Fruit fly (Drosophila melanogaster) whole organism, embryonic: ENCODE measurements around the gene CG42726.

ENCODE experiments used
- ATbp ChIP-seq: fragments of 200-800 bp; sonication (Bioruptor generic); optimal IDR thresholded peaks from 2 replicates; lab custom pipeline; 2017; ENCODE audit warnings: missing biosample characterization, mild to moderate bottlenecking, missing genetic modification characterization, missing genetic modification reagents
- Aef1 ChIP-seq: fragments of 200-800 bp; sonication (Bioruptor generic); IDR thresholded peaks from 3 replicates; pipeline ENCODE4 v1.3.6; 2022; ENCODE audit warnings: missing biosample characterization, missing genetic modification characterization
- CG10209 ChIP-seq: fragments of 200-800 bp; sonication (Bioruptor generic); optimal IDR thresholded peaks from 3 replicates; lab custom pipeline; 2017; ENCODE audit warnings: missing biosample characterization, mild to moderate bottlenecking, missing genetic modification characterization, missing genetic modification reagents
- CG11085 ChIP-seq: fragments of 200-800 bp; sonication (Bioruptor generic); IDR thresholded peaks from 2 replicates; pipeline ENCODE4 v1.3.6; 2022; ENCODE audit warnings: missing biosample characterization, missing genetic modification characterization
- CG11247 ChIP-seq: fragments of 200-800 bp; sonication (Bioruptor generic); IDR thresholded peaks from 2 replicates; pipeline ENCODE4 v1.3.6; 2022; ENCODE audit warnings: missing biosample characterization, missing genetic modification characterization
- CG11696 ChIP-seq: fragments of 200-800 bp; sonication (Bioruptor generic); IDR thresholded peaks from 2 replicates; pipeline ENCODE4 v1.3.6; 2022; ENCODE audit warnings: missing biosample characterization, missing genetic modification characterization
- CG12104 ChIP-seq: fragments of 200-800 bp; sonication (Bioruptor generic); optimal IDR thresholded peaks from 3 replicates; lab custom pipeline; 2016; ENCODE audit warnings: missing biosample characterization, missing genetic modification characterization
- CG12299 ChIP-seq: fragments of 200-800 bp; sonication (Bioruptor generic); optimal IDR thresholded peaks from 2 replicates; lab custom pipeline; 2018; ENCODE audit warnings: missing biosample characterization, mild to moderate bottlenecking, missing genetic modification characterization
- CG13624 ChIP-seq: fragments of 200-800 bp; sonication (Bioruptor generic); optimal IDR thresholded peaks from 2 replicates; lab custom pipeline; 2016; ENCODE audit warnings: missing biosample characterization, missing genetic modification characterization
- CG13775 ChIP-seq: fragments of 200-800 bp; sonication (Bioruptor generic); optimal IDR thresholded peaks from 3 replicates; lab custom pipeline; 2017; ENCODE audit warnings: missing biosample characterization, mild to moderate bottlenecking, missing genetic modification characterization
- CG15601 ChIP-seq: fragments of 200-800 bp; sonication (Bioruptor generic); optimal IDR thresholded peaks from 3 replicates; lab custom pipeline; 2019; ENCODE audit warnings: missing biosample characterization, mild to moderate bottlenecking, missing genetic modification characterization, moderate library complexity
- CG16779 ChIP-seq: fragments of 200-800 bp; sonication (Bioruptor generic); IDR thresholded peaks from 2 replicates; pipeline ENCODE4 v1.3.6; 2022; ENCODE audit warnings: missing biosample characterization, missing genetic modification characterization
- CG1792 ChIP-seq: fragments of 200-800 bp; sonication (Bioruptor generic); optimal IDR thresholded peaks from 2 replicates; lab custom pipeline; 2016; ENCODE audit warnings: missing biosample characterization, missing genetic modification characterization
- CG2712 ChIP-seq: fragments of 200-800 bp; optimal IDR thresholded peaks from 3 replicates; lab custom pipeline; 2019; ENCODE audit warnings: missing biosample characterization, mild to moderate bottlenecking, missing genetic modification characterization, moderate library complexity
- CG30403 ChIP-seq: fragments of 200-800 bp; sonication (Bioruptor generic); optimal IDR thresholded peaks from 3 replicates; lab custom pipeline; 2016; ENCODE audit warnings: missing biosample characterization, missing genetic modification characterization
- CG30431 ChIP-seq: fragments of 200-800 bp; sonication (Bioruptor generic); optimal IDR thresholded peaks from 2 replicates; lab custom pipeline; 2017; ENCODE audit warnings: missing biosample characterization, missing genetic modification characterization
- CG3163 ChIP-seq: fragments of 200-800 bp; sonication (Bioruptor generic); optimal IDR thresholded peaks from 3 replicates; lab custom pipeline; 2016; ENCODE audit warnings: missing biosample characterization, missing genetic modification characterization
- CG33213 ChIP-seq: fragments of 200-800 bp; sonication (Bioruptor generic); optimal IDR thresholded peaks from 3 replicates; lab custom pipeline; 2016; ENCODE audit warnings: missing biosample characterization, missing genetic modification characterization
- CG3407 ChIP-seq: fragments of 200-800 bp; sonication (Bioruptor generic); optimal IDR thresholded peaks from 2 replicates; lab custom pipeline; 2018; ENCODE audit warnings: missing biosample characterization, mild to moderate bottlenecking, missing genetic modification characterization
- CG34376 ChIP-seq: fragments of 200-800 bp; sonication (Bioruptor generic); optimal IDR thresholded peaks from 2 replicates; lab custom pipeline; 2018; ENCODE audit warnings: missing biosample characterization, mild to moderate bottlenecking, missing genetic modification characterization
- CG4424 ChIP-seq: fragments of 200-800 bp; sonication (Bioruptor generic); optimal IDR thresholded peaks from 3 replicates; lab custom pipeline; 2016; ENCODE audit warnings: missing biosample characterization, missing genetic modification characterization
- CG4617 ChIP-seq: fragments of 200-800 bp; sonication (Bioruptor generic); optimal IDR thresholded peaks from 3 replicates; lab custom pipeline; 2016; ENCODE audit warnings: missing biosample characterization, missing genetic modification characterization, borderline replicate concordance
- CG6254 ChIP-seq: fragments of 200-800 bp; sonication (Bioruptor generic); optimal IDR thresholded peaks from 3 replicates; lab custom pipeline; 2017; ENCODE audit warnings: mild to moderate bottlenecking, missing biosample characterization, missing genetic modification reagents, missing genetic modification characterization
- CG8089 ChIP-seq: fragments of 200-800 bp; sonication (Bioruptor generic); optimal IDR thresholded peaks from 3 replicates; lab custom pipeline; 2016; ENCODE audit warnings: missing biosample characterization, missing genetic modification characterization
- CTCF ChIP-seq: fragments of 200-800 bp; sonication (Bioruptor generic); optimal IDR thresholded peaks from 2 replicates; lab custom pipeline; 2017; ENCODE audit warnings: missing biosample characterization, mild to moderate bottlenecking, missing genetic modification characterization, moderate library complexity
- Deaf1 ChIP-seq: fragments of 200-800 bp; optimal IDR thresholded peaks from 3 replicates; lab custom pipeline; 2019; ENCODE audit warnings: missing biosample characterization, mild to moderate bottlenecking, missing genetic modification characterization, moderate library complexity
- Drgx ChIP-seq: fragments of 200-800 bp; sonication (Bioruptor generic); IDR thresholded peaks from 2 replicates; pipeline ENCODE4 v1.3.6; 2022; ENCODE audit warnings: missing biosample characterization, missing genetic modification characterization
- E2f1 ChIP-seq: fragments of 200-800 bp; sonication (Bioruptor generic); IDR thresholded peaks from 2 replicates; pipeline ENCODE4 v1.3.6; 2022; ENCODE audit warnings: missing biosample characterization, missing genetic modification characterization
- Fer2 ChIP-seq: fragments of 200-800 bp; sonication (Bioruptor generic); optimal IDR thresholded peaks from 2 replicates; lab custom pipeline; 2018; ENCODE audit warnings: missing biosample characterization, mild to moderate bottlenecking, missing genetic modification characterization, moderate library complexity
- HLH3B ChIP-seq: fragments of 200-800 bp; sonication (Bioruptor generic); IDR thresholded peaks from 2 replicates; pipeline ENCODE4 v1.3.6; 2022; ENCODE audit warnings: missing biosample characterization, missing genetic modification characterization
- Oaz ChIP-seq: fragments of 200-800 bp; sonication (Bioruptor generic); IDR thresholded peaks from 2 replicates; pipeline ENCODE4 v1.3.6; 2022; ENCODE audit warnings: missing biosample characterization, missing genetic modification characterization
- Side ChIP-seq: fragments of 200-800 bp; sonication (Bioruptor generic); optimal IDR thresholded peaks from 2 replicates; lab custom pipeline; 2016; ENCODE audit warnings: missing biosample characterization, missing genetic modification characterization
- Sin3A ChIP-seq: fragments of >200 bp; optimal IDR thresholded peaks from 2 replicates; lab custom pipeline; 2018
- Sry-δ ChIP-seq: fragments of 200-800 bp; sonication (Bioruptor generic); optimal IDR thresholded peaks from 2 replicates; lab custom pipeline; 2016; ENCODE audit warnings: missing biosample characterization, missing genetic modification characterization
- Stat92E ChIP-seq, 3 experiments: fragments of >200 bp in 2 of 3; fragments of 200-800 bp in 1 of 3; sonication (Bioruptor generic) in 1 of 3; optimal IDR thresholded peaks; 2 replicates each; lab custom pipeline; 2017 to 2019; ENCODE audit warnings: missing biosample characterization in 3 of 3, missing genetic modification characterization in 3 of 3, mild to moderate bottlenecking in 1 of 3, moderate library complexity in 1 of 3
- Xrp1 ChIP-seq: fragments of 200-800 bp; sonication (Bioruptor generic); IDR thresholded peaks from 2 replicates; pipeline ENCODE4 v1.3.6; 2022; ENCODE audit warnings: missing biosample characterization, missing genetic modification characterization
- ab ChIP-seq: fragments of 200-800 bp; sonication (Bioruptor generic); optimal IDR thresholded peaks from 2 replicates; lab custom pipeline; 2016; ENCODE audit warnings: missing biosample characterization, missing genetic modification characterization
- ara ChIP-seq: fragments of 200-800 bp; sonication (Bioruptor generic); IDR thresholded peaks from 2 replicates; pipeline ENCODE4 v1.3.6; 2022; ENCODE audit warnings: missing biosample characterization, missing genetic modification characterization
- chif ChIP-seq, 2 experiments: fragments of 200-800 bp; sonication (Bioruptor generic); optimal IDR thresholded peaks; 3 replicates each; lab custom pipeline; 2016; ENCODE audit warnings: missing biosample characterization in 2 of 2, missing genetic modification characterization in 2 of 2
- disco-r ChIP-seq: fragments of 200-800 bp; sonication (Bioruptor generic); optimal IDR thresholded peaks from 2 replicates; lab custom pipeline; 2016; ENCODE audit warnings: missing biosample characterization, missing genetic modification characterization
- dpn ChIP-seq, 2 experiments: fragments of 200-800 bp; sonication (Bioruptor generic); optimal IDR thresholded peaks; 3 replicates each; lab custom pipeline; 2016; ENCODE audit warnings: missing biosample characterization in 2 of 2, missing genetic modification characterization in 2 of 2
- ems ChIP-seq: fragments of 200-800 bp; sonication (Bioruptor generic); optimal IDR thresholded peaks from 3 replicates; lab custom pipeline; 2016; ENCODE audit warnings: missing biosample characterization, missing genetic modification characterization
- ham ChIP-seq: fragments of 200-800 bp; sonication (Bioruptor generic); IDR thresholded peaks from 2 replicates; pipeline ENCODE4 v1.3.6; 2022; ENCODE audit warnings: missing biosample characterization, missing genetic modification characterization
- her ChIP-seq: fragments of 200-800 bp; sonication (Bioruptor generic); optimal IDR thresholded peaks from 2 replicates; lab custom pipeline; 2016; ENCODE audit warnings: missing biosample characterization, missing genetic modification characterization
- ind ChIP-seq: fragments of 200-800 bp; sonication (Bioruptor generic); optimal IDR thresholded peaks from 3 replicates; lab custom pipeline; 2016; ENCODE audit warnings: missing biosample characterization, missing genetic modification characterization
- jing ChIP-seq: fragments of 200-800 bp; sonication (Bioruptor generic); optimal IDR thresholded peaks from 2 replicates; lab custom pipeline; 2018; ENCODE audit warnings: missing biosample characterization, mild to moderate bottlenecking, missing genetic modification characterization
- lmd ChIP-seq: fragments of 200-800 bp; sonication (Bioruptor generic); IDR thresholded peaks from 2 replicates; pipeline ENCODE4 v1.3.6; 2022; ENCODE audit warnings: missing biosample characterization, missing genetic modification characterization
- pb ChIP-seq: fragments of 200-800 bp; sonication (Bioruptor generic); optimal IDR thresholded peaks from 3 replicates; lab custom pipeline; 2016; ENCODE audit warnings: missing biosample characterization, missing genetic modification characterization
- schlank ChIP-seq: fragments of 200-800 bp; sonication (Bioruptor generic); optimal IDR thresholded peaks from 2 replicates; lab custom pipeline; 2018; ENCODE audit warnings: missing biosample characterization, mild to moderate bottlenecking, missing genetic modification characterization
- tx ChIP-seq: fragments of 200-800 bp; sonication (Bioruptor generic); optimal IDR thresholded peaks from 2 replicates; lab custom pipeline; 2016; ENCODE audit warnings: missing biosample characterization, missing genetic modification characterization
- yki ChIP-seq: fragments of >200 bp; optimal IDR thresholded peaks from 3 replicates; lab custom pipeline; 2018

CG42726 gene

dm6 chr3R:15319912-15320746 is 27.7 kb upstream of the CG42726 start, which contains the start of the genes CG6276 and CG44040 (continued):
- TF ChIP-seq CG33213 (GFP tag; lab: Kevin White, UChicago): peak; percentile 14
- peak; percentile 56 for TF ChIP-seq CG12299
- TF ChIP-seq CG3163 (GFP tag; lab: Kevin White, UChicago): peak; percentile 2
- peak; percentile 58 for TF ChIP-seq CG34376 (GFP tag; lab: Kevin White, UChicago)
- TF ChIP-seq schlank (tag; lab: Kevin White, UChicago): peak; percentile 6
- peak; percentile 52; the same call in 1 of the 2 replicates for TF ChIP-seq Xrp1 (GFP tag; lab: Robert Waterston, UW)
- no peak for TF ChIP-seq yki (lab: Kevin White, UChicago)
- TF ChIP-seq CG13775: peak; percentile 48
- peak; percentile 11; the same call in 1 of the 2 replicates for TF ChIP-seq CG11696 (GFP tag; lab: Robert Waterston, UW)
- no peak for TF ChIP-seq Oaz
- peak; percentile 8 for TF ChIP-seq Sin3A (lab: Kevin White, UChicago)
- TF ChIP-seq Stat92E (GFP tag; optimal IDR thresholded peaks at IDR 0.05; lab: Kevin White, UChicago): no peak
- peak; percentile 43 to 44 for TF ChIP-seq dpn (GFP tag; optimal IDR thresholded peaks at IDR 0.05; lab: Kevin White, UChicago)
- TF ChIP-seq CG3407 (GFP tag; lab: Kevin White, UChicago): no peak
- TF ChIP-seq ems (GFP tag; lab: Kevin White, UChicago): peak; percentile 38
- TF ChIP-seq ab (GFP tag; lab: Kevin White, UChicago): no peak
- no peak for TF ChIP-seq jing
- peak; percentile 40 for TF ChIP-seq CG4424 (GFP tag; lab: Kevin White, UChicago)
- TF ChIP-seq tx (GFP tag; lab: Kevin White, UChicago): peak; percentile 52
- TF ChIP-seq CG13624 (GFP tag; lab: Kevin White, UChicago): peak; percentile 73
- TF ChIP-seq Deaf1 (tag; lab: Kevin White, UChicago): no peak
- peak; percentile 5 for TF ChIP-seq disco-r
- peak; percentile 5 for TF ChIP-seq CG30431 (GFP tag; lab: Kevin White, UChicago)
- TF ChIP-seq CG15601 (tag; lab: Kevin White, UChicago): peak; percentile 10
- TF ChIP-seq CG2712 (tag; lab: Kevin White, UChicago): peak; percentile 53
- TF ChIP-seq CG6254 (GFP tag; lab: Kevin White, UChicago): no peak
- peak; percentile 32; the same call in 1 of the 2 replicates for TF ChIP-seq lmd
- TF ChIP-seq pb (GFP tag; lab: Kevin White, UChicago): no peak
- peak; percentile 43 for TF ChIP-seq CG10209
- 0 out of 2 replicates have a peak, but pooled peaks have one; percentile 4 for TF ChIP-seq ara (GFP tag; lab: Robert Waterston, UW)
- TF ChIP-seq ind (GFP tag; lab: Kevin White, UChicago): peak; percentile 29
- 0 out of 2 replicates have a peak, but pooled peaks have one; percentile 32 for TF ChIP-seq E2f1
- TF ChIP-seq CG12104 (GFP tag; lab: Kevin White, UChicago): peak; percentile 13
- TF ChIP-seq Fer2 (tag; lab: Kevin White, UChicago): peak; percentile 24
- peak; percentile 15 for TF ChIP-seq Sry-δ (GFP tag; lab: Kevin White, UChicago)
- peak; percentile 6 for TF ChIP-seq Side (GFP tag; lab: Kevin White, UChicago)
- peak; percentile 24 for TF ChIP-seq CG4617 (GFP tag; lab: Kevin White, UChicago)
- TF ChIP-seq Aef1 (GFP tag; lab: Robert Waterston, UW): no peak
- 0 out of 2 replicates have a peak, but pooled peaks have one; percentile 23 for TF ChIP-seq HLH3B (GFP tag; lab: Robert Waterston, UW)
- peak; percentile 36 for TF ChIP-seq ATbp (GFP tag; lab: Kevin White, UChicago)
- no peak for TF ChIP-seq ham (GFP tag; lab: Robert Waterston, UW)
- no peak for TF ChIP-seq CTCF (GFP tag; lab: Kevin White, UChicago)
- TF ChIP-seq Drgx (GFP tag; lab: Robert Waterston, UW): peak; percentile 64
- no peak for TF ChIP-seq CG11085 (GFP tag; lab: Robert Waterston, UW)
- TF ChIP-seq her (GFP tag; lab: Kevin White, UChicago): peak; percentile 4
- TF ChIP-seq CG11247 (GFP tag; lab: Robert Waterston, UW): 0 out of 2 replicates have a peak, but pooled peaks have one; percentile 16
- peak; percentile 6 for TF ChIP-seq CG8089 (GFP tag; lab: Kevin White, UChicago)
- no peak for TF ChIP-seq CG16779 (GFP tag; lab: Robert Waterston, UW)
- TF ChIP-seq CG30403 (GFP tag; lab: Kevin White, UChicago): peak; percentile 70
- peak in 1 of 2 experiments; percentile 25 for TF ChIP-seq chif (GFP tag; optimal IDR thresholded peaks at IDR 0.05; lab: Kevin White, UChicago)
- TF ChIP-seq CG1792 (GFP tag; lab: Kevin White, UChicago): peak; percentile 63
